Worm (Caenorhabditis elegans): ENCODE results near the gene fbxc-39.
"Not testable (repeated sequence)": the region's sequence is repeated elsewhere in the genome, so short reads cannot be mapped to it uniquely, and the experiment has no call there.

fbxc-39 gene

ce11 chrII:994231-994630 lies 5.7 kb downstream of the fbxc-39 start, which contains the start of gene F45D11.7:
Gene F45D11.7 (plus strand): TSS chrII:994531.
- TF ChIP-seq pha-4, nhr-12, nhr-23 (tag; optimal IDR thresholded peaks at IDR 0.05): not testable (repeated sequence)

DNA sequence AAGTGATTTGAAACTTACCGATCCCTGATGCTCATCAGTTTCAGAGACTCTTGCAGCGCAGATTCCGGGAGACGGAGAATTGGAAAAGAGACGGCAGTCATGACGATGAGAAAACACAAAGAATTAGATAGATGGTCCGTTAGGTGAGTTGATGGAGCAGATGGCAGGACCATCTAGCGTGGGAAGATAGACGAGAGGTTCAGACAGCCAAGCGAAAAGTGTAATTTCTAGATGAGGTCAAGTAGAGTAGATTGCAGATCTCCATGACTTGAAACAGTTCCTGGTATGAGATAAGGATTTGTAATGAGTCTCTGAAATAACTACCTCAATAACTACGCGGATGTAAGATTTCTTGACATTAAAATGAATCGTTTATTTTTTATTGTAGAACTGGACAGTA lies 7.6 kb downstream of the fbxc-39 start, which contains the start of gene F45D11.11:
F45D11.11 (minus strand) TSS at position 101 of the 400 bp plus-strand sequence.
- TF ChIP-seq hmg-11, pha-4, egl-27 (tag; optimal IDR thresholded peaks at IDR 0.05): not testable (repeated sequence)

- TF ChIP-seq hmg-11 (tag; optimal IDR thresholded peaks at IDR 0.05), result no peak
- TF ChIP-seq mdl-1 (tag; optimal IDR thresholded peaks at IDR 0.05), result no peak
- no peak for TF ChIP-seq ama-1 (optimal IDR thresholded peaks at IDR 0.05)
- TF ChIP-seq mml-1 (tag; optimal IDR thresholded peaks at IDR 0.05), result no peak
- TF ChIP-seq fkh-10 (GFP tag; optimal IDR thresholded peaks at IDR 0.05), result no peak
- no peak for TF ChIP-seq fos-1 (tag; optimal IDR thresholded peaks at IDR 0.05)
- TF ChIP-seq unc-39 (tag; optimal IDR thresholded peaks at IDR 0.05), result no peak
- no peak for TF ChIP-seq aly-2 (tag; optimal IDR thresholded peaks at IDR 0.05)
- no peak for TF ChIP-seq ztf-4 (tag; optimal IDR thresholded peaks at IDR 0.05)
- TF ChIP-seq zag-1 (tag; optimal IDR thresholded peaks at IDR 0.05), result no peak
- no peak for TF ChIP-seq nhr-25 (tag; optimal IDR thresholded peaks at IDR 0.05)
- no peak for TF ChIP-seq unc-62 (GFP tag; optimal IDR thresholded peaks at IDR 0.05)
- no peak for TF ChIP-seq ceh-28 (tag; optimal IDR thresholded peaks at IDR 0.05)
- no peak for TF ChIP-seq sea-2 (GFP tag; optimal IDR thresholded peaks at IDR 0.05)
- TF ChIP-seq fkh-2 (tag; optimal IDR thresholded peaks at IDR 0.05), result no peak
- no peak for TF ChIP-seq ceh-9 (tag; optimal IDR thresholded peaks at IDR 0.05)
- TF ChIP-seq R02D3.7 (tag; optimal IDR thresholded peaks at IDR 0.05), result no peak
- TF ChIP-seq elt-3 (tag; optimal IDR thresholded peaks at IDR 0.05), result no peak
These were observed 11.0 kb downstream of the fbxc-39 start, which contains the start of gene fbxb-29 for ce11 chrII:999493-999892. Gene fbxb-29 (minus strand): TSS chrII:999593.

ce11 chrII:1001351-1001750 lies 12.8 kb downstream of the fbxc-39 start, which contains the start of the genes fbxb-30 and F45D11.5:
Gene fbxb-30 (minus strand): TSS chrII:1001451.
Gene F45D11.5 (plus strand): TSS chrII:1001702.
- TF ChIP-seq egl-27 (tag; optimal IDR thresholded peaks at IDR 0.05) (no peak), ZK546.5 (tag; optimal IDR thresholded peaks at IDR 0.05) (no peak)

ce11 chrII:1006375-1006774 lies 17.8 kb downstream of the fbxc-39 start, which contains the start of gene F45D11.14:
Gene F45D11.14 (minus strand): TSS chrII:1006475.
- not testable (repeated sequence) for TF ChIP-seq daf-12, ceh-16, fkh-2 (tag; optimal IDR thresholded peaks at IDR 0.05)

- not testable (repeated sequence) for TF ChIP-seq ceh-9 (tag; optimal IDR thresholded peaks at IDR 0.05); nfya-1 (tag; optimal IDR thresholded peaks at IDR 0.05; ENCODE audit: insufficient read depth); nhr-28 (tag; optimal IDR thresholded peaks at IDR 0.05)
These were observed 36.1 kb downstream of the fbxc-39 start, which contains the start of gene btb-11 for ce11 chrII:1024684-1025083. Gene btb-11 (minus strand): TSS chrII:1024784.

DNA sequence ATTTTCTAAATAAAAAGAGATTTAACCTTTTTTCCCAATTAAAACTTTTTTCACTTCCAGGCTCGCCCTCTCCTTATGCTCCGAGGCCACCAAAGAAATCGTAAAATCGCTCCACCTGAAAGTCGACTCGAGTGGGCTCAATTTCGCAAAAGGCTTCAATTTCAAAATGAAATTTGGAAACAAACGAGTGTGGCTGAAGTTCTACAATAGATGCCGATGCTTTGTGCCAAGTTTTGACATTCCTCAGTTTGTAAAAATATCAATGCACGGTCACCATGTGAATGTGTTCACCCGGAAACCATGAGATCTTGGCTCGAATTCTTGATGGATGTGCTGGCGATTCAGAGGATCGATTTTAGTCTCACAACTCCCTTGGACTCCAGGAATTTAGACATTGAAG lies 38.1 kb downstream of the fbxc-39 start, which contains the start of gene M01D1.12:
M01D1.12 (plus strand) TSS at position 301 of the 400 bp plus-strand sequence.
- TF ChIP-seq ceh-9 (tag; optimal IDR thresholded peaks at IDR 0.05) (no peak), snpc-4 (tag; optimal IDR thresholded peaks at IDR 0.05) (no peak), ceh-82 (tag; optimal IDR thresholded peaks at IDR 0.05) (no peak), unc-39 (tag; optimal IDR thresholded peaks at IDR 0.05) (no peak), ama-1 (optimal IDR thresholded peaks at IDR 0.05) (no peak), tbx-2 (tag; optimal IDR thresholded peaks at IDR 0.05) (no peak), fkh-2 (tag; optimal IDR thresholded peaks at IDR 0.05) (no peak), elt-1 (tag; optimal IDR thresholded peaks at IDR 0.05) (no peak), nhr-67 (tag; optimal IDR thresholded peaks at IDR 0.05) (no peak)

Measured in whole organism, L3 larva.